Fruit fly (Drosophila melanogaster): ENCODE data around the gene Atg101.
A peak's percentile ranks its signal among the peaks of the same experiment; 100 is the strongest.

Atg101 gene

dm6 chrX:18789353-18790210, 1.9 kb upstream of the Atg101 start (continued):
- TF ChIP-seq CG2889 (GFP tag; IDR thresholded peaks at IDR 0.05) (no peak), CkIIα-i1 (GFP tag; IDR thresholded peaks at IDR 0.05) (no peak), zf30C (GFP tag; optimal IDR thresholded peaks at IDR 0.05) (no peak), CG7372 (GFP tag; IDR thresholded peaks at IDR 0.05) (0 out of 2 replicates have a peak, but pooled peaks have one; percentile 29), maf-S (GFP tag; optimal IDR thresholded peaks at IDR 0.05) (peak; percentile 28), hb (GFP tag; IDR thresholded peaks at IDR 0.05; ENCODE audit: partially characterized antibody) (no peak), ken (GFP tag; IDR thresholded peaks at IDR 0.05) (no peak), Pdp1 (GFP tag; optimal IDR thresholded peaks at IDR 0.05) (peak; percentile 43 to 45), oc (tag; optimal IDR thresholded peaks at IDR 0.05) (no peak), CG10267 (tag; optimal IDR thresholded peaks at IDR 0.05) (peak; percentile 19), CG17568 (GFP tag; optimal IDR thresholded peaks at IDR 0.05) (peak; percentile 20), vnd (GFP tag; IDR thresholded peaks at IDR 0.05; ENCODE audit: partially characterized antibody) (no peak), ttk (GFP tag; IDR thresholded peaks at IDR 0.05) (no peak), pnt (GFP tag; optimal IDR thresholded peaks at IDR 0.05) (peak; percentile 9), sna (GFP tag; IDR thresholded peaks at IDR 0.05; ENCODE audit: partially characterized antibody) (no peak), trem (tag; optimal IDR thresholded peaks at IDR 0.05) (no peak), Abd-B (GFP tag; optimal IDR thresholded peaks at IDR 0.05) (peak; percentile 48), CG14710 (tag; optimal IDR thresholded peaks at IDR 0.05) (peak; percentile 48), CG16863 (GFP tag; optimal IDR thresholded peaks at IDR 0.05) (peak; percentile 62), pb (GFP tag; optimal IDR thresholded peaks at IDR 0.05) (peak; percentile 34), phol (tag; optimal IDR thresholded peaks at IDR 0.05) (peak; percentile 62), CG10274 (GFP tag; optimal IDR thresholded peaks at IDR 0.05) (peak; percentile 55), kay (GFP tag; optimal IDR thresholded peaks at IDR 0.05) (peak; percentile 42), CG17328 (GFP tag; IDR thresholded peaks at IDR 0.05) (no peak), sens (GFP tag) (peak; percentile 94), HLH4C (GFP tag; IDR thresholded peaks at IDR 0.05; ENCODE audit: partially characterized antibody) (no peak), Sry-δ (GFP tag; optimal IDR thresholded peaks at IDR 0.05) (no peak), Hmx (GFP tag; optimal IDR thresholded peaks at IDR 0.05) (no peak), CG11695 (GFP tag; IDR thresholded peaks at IDR 0.05) (peak; percentile 35; the same call in 1 of the 3 replicates), Hr3 (GFP tag; optimal IDR thresholded peaks at IDR 0.05) (peak; percentile 45), Oaz (GFP tag; IDR thresholded peaks at IDR 0.05) (no peak; the same call in 1 of the 2 replicates), klu (GFP tag; IDR thresholded peaks at IDR 0.05) (no peak), Lhr (GFP tag; optimal IDR thresholded peaks at IDR 0.05) (no peak), Elba2 (GFP tag; optimal IDR thresholded peaks at IDR 0.05) (no peak), tna (GFP tag; IDR thresholded peaks at IDR 0.05; ENCODE audit: partially characterized antibody) (no peak), CG6175 (GFP tag; IDR thresholded peaks at IDR 0.05) (no peak), Taf1 (GFP tag; IDR thresholded peaks at IDR 0.05) (no peak; the same call in 1 of the 2 replicates), zen (tag; optimal IDR thresholded peaks at IDR 0.05) (peak; percentile 38), Neu2 (GFP tag; optimal IDR thresholded peaks at IDR 0.05; ENCODE audit: borderline replicate concordance) (no peak), Dbx (GFP tag; IDR thresholded peaks at IDR 0.05) (0 out of 3 replicates have a peak, but pooled peaks have one; percentile 6), Antp (GFP tag; optimal IDR thresholded peaks at IDR 0.05) (peak; percentile 52), Adf1 (GFP tag; IDR thresholded peaks at IDR 0.05) (no peak), btn (GFP tag; optimal IDR thresholded peaks at IDR 0.05) (no peak), CG7928 (GFP tag; optimal IDR thresholded peaks at IDR 0.05) (peak; percentile 17), CG1233 (GFP tag; optimal IDR thresholded peaks at IDR 0.05) (peak; percentile 10), corto (GFP tag; optimal IDR thresholded peaks at IDR 0.05) (no peak), nerfin-1 (tag; optimal IDR thresholded peaks at IDR 0.05) (no peak), tx (GFP tag; optimal IDR thresholded peaks at IDR 0.05) (peak; percentile 57), CHES-1-like (GFP tag; optimal IDR thresholded peaks at IDR 0.05) (peak; percentile 70)
